Worm (Caenorhabditis elegans): ENCODE measurements around the gene C24H11.2.

- TF ChIP-seq madf-3 (GFP tag; IDR thresholded peaks at IDR 0.05) (no peak), F37B4.10 (GFP tag; IDR thresholded peaks at IDR 0.05) (no peak), snpc-4 (GFP tag; optimal IDR thresholded peaks at IDR 0.05) (peak; percentile 67), snpc-4 (tag; optimal IDR thresholded peaks at IDR 0.05) (peak in 3 of 4 experiments; percentile 63 to 86 (median 80)), dpl-1 (GFP tag; optimal IDR thresholded peaks at IDR 0.05) (no peak), nfya-2 (GFP tag; IDR thresholded peaks at IDR 0.05) (no peak)
These were observed 2.7 kb downstream of the C24H11.2 start for ce11 chrIII:11789480-11789879.
